Worm (Caenorhabditis elegans) whole organism, early embryonic: ENCODE data around the gene mig-15.

Experiments
- ama-1 ChIP-seq: fragments of 150-350 bp; optimal IDR thresholded peaks from 2 replicates; lab custom pipeline; 2014
- ceh-13 ChIP-seq: fragments of 200-800 bp; sonication (Bioruptor generic); optimal IDR thresholded peaks from 2 replicates; lab custom pipeline; 2018; ENCODE audit warnings: mild to moderate bottlenecking, missing genetic modification characterization, missing compliant biosample characterization
- ceh-36 ChIP-seq: sonication (generic microtip); optimal IDR thresholded peaks from 2 replicates; lab custom pipeline; 2016; ENCODE audit warnings: missing genetic modification characterization, inconsistent platforms, missing compliant biosample characterization
- flt-1 ChIP-seq: fragments of 200-800 bp; sonication (Bioruptor generic); IDR thresholded peaks from 2 replicates; pipeline ENCODE4 v1.3.6; 2022; ENCODE audit warnings: missing genetic modification characterization, missing compliant biosample characterization
- hmbx-1 ChIP-seq: sonication (generic microtip); optimal IDR thresholded peaks from 2 replicates; lab custom pipeline; 2016; ENCODE audit warnings: mild to moderate bottlenecking, missing genetic modification characterization, missing compliant biosample characterization
- hmg-4 ChIP-seq: fragments of 200-800 bp; sonication (Bioruptor generic); optimal IDR thresholded peaks from 2 replicates; lab custom pipeline; 2018; ENCODE audit warnings: mild to moderate bottlenecking, missing genetic modification characterization, missing compliant biosample characterization
- hnd-1 ChIP-seq: sonication (generic microtip); optimal IDR thresholded peaks from 2 replicates; lab custom pipeline; 2016; ENCODE audit warnings: missing genetic modification characterization, missing compliant biosample characterization
- sea-1 ChIP-seq: fragments of 200-800 bp; sonication (Bioruptor generic); conservative IDR thresholded peaks from 2 replicates; pipeline ENCODE4 v1.3.6; 2022; ENCODE audit warnings: missing genetic modification characterization, missing compliant biosample characterization
- tra-4 ChIP-seq: sonication (generic microtip); optimal IDR thresholded peaks from 2 replicates; lab custom pipeline; 2017; ENCODE audit warnings: missing genetic modification characterization, missing compliant biosample characterization

- TF ChIP-seq flt-1 (GFP tag; lab: Robert Waterston, UW) (0 out of 2 replicates have a peak, but pooled peaks have one; percentile 26), ama-1 (lab: Kevin White, UChicago) (no peak), tra-4 (no peak), hmg-4 (GFP tag; lab: Kevin White, UChicago) (no peak), hmbx-1 (tag; lab: Kevin White, UChicago) (no peak), sea-1 (GFP tag; lab: Robert Waterston, UW) (no peak), hnd-1 (tag; lab: Kevin White, UChicago) (no peak), ceh-36 (tag; lab: Kevin White, UChicago) (no peak), ceh-13 (GFP tag; lab: Kevin White, UChicago) (no peak)
These were observed 50.8 kb downstream of the mig-15 start for ce11 chrX:10377663-10378062.
